Worm (Caenorhabditis elegans) whole organism, midembryonic: ENCODE data around the gene pgp-9.

Experiments
- T22C8.4 ChIP-seq: fragments of 200-800 bp; sonication (Bioruptor generic); IDR thresholded peaks from 2 replicates; pipeline ENCODE4 v1.3.6; 2022; ENCODE audit warnings: missing genetic modification characterization, missing compliant biosample characterization
- cog-1 ChIP-seq: sonication (generic microtip); optimal IDR thresholded peaks from 2 replicates; lab custom pipeline; 2016; ENCODE audit warnings: missing genetic modification characterization, missing compliant biosample characterization
- flt-1 ChIP-seq: fragments of 200-800 bp; sonication (Bioruptor generic); IDR thresholded peaks from 2 replicates; pipeline ENCODE4 v1.3.6; 2022; ENCODE audit warnings: missing genetic modification characterization, missing compliant biosample characterization
- klf-2 ChIP-seq: fragments of 200-800 bp; sonication (Bioruptor generic); conservative IDR thresholded peaks from 2 replicates; pipeline ENCODE4 v1.3.6; 2022; ENCODE audit warnings: missing genetic modification reagents, missing genetic modification characterization, missing compliant biosample characterization
- med-1 ChIP-seq: sonication (generic microtip); optimal IDR thresholded peaks from 2 replicates; lab custom pipeline; 2017; ENCODE audit warnings: missing genetic modification characterization, mild to moderate bottlenecking, missing compliant biosample characterization, antibody characterized with exemption, missing genetic modification reagents; ENCODE audit not compliant: insufficient read depth
- ref-1 ChIP-seq: fragments of 200-800 bp; sonication (Bioruptor generic); conservative IDR thresholded peaks from 2 replicates; pipeline ENCODE4 v1.3.6; 2022; ENCODE audit warnings: missing genetic modification reagents, missing genetic modification characterization, missing compliant biosample characterization
- tab-1 ChIP-seq: fragments of 200-800 bp; sonication (Bioruptor generic); IDR thresholded peaks from 2 replicates; pipeline ENCODE4 v1.3.6; 2022; ENCODE audit warnings: missing genetic modification characterization, missing compliant biosample characterization
- ztf-23 ChIP-seq: fragments of 200-800 bp; sonication (Bioruptor generic); IDR thresholded peaks from 2 replicates; pipeline ENCODE4 v1.3.6; 2022; ENCODE audit warnings: missing genetic modification reagents, missing genetic modification characterization, missing compliant biosample characterization
- ztf-29 ChIP-seq: fragments of 200-800 bp; sonication (Bioruptor generic); IDR thresholded peaks from 2 replicates; pipeline ENCODE4 v1.3.6; 2022; ENCODE audit warnings: missing genetic modification reagents, missing genetic modification characterization, missing compliant biosample characterization

The pgp-9 gene

ce11 chrV:17755592-17755991 is at the start of gene pgp-9:
Gene pgp-9 (plus strand): TSS chrV:17755892.
- no peak for TF ChIP-seq med-1 (GFP tag; lab: Kevin White, UChicago)
- TF ChIP-seq ztf-23 (GFP tag; lab: Robert Waterston, UW), result no peak
- no peak for TF ChIP-seq ref-1 (GFP tag; lab: Robert Waterston, UW)
- no peak for TF ChIP-seq klf-2 (GFP tag; lab: Robert Waterston, UW)
- no peak for TF ChIP-seq ztf-29 (GFP tag; lab: Robert Waterston, UW)

DNA sequence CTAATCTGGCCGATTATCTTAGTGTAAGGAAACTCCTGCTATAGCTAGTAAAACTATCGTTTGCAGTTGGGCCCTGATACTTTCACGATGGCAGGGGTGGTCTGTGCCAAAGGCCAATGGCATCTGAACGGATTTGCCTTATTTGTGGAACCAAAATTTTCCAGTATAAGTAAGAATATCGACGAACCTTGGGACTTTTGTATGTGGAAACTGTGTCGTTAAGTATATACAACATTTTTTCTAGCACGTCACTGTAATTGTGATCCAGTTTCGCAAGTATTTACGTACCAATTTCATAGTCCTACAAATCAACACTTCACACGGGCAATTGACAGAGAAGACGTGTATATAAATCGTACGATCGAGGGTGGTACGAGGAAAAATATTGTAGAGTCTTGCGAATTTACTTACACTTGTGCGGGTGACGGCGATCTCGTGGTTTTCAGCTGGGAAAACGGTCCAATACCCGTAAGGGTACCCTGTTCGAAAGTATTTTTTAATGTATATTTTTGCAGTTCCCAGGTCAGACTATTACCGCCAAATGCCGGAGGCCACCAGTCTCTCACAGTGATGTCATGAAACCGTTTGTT is 49.4 kb upstream of the pgp-9 start:
- no peak for TF ChIP-seq flt-1 (GFP tag; lab: Robert Waterston, UW)
- no peak for TF ChIP-seq klf-2 (GFP tag; lab: Robert Waterston, UW)
- TF ChIP-seq med-1 (GFP tag; lab: Kevin White, UChicago), result no peak
- no peak for TF ChIP-seq ref-1 (GFP tag; lab: Robert Waterston, UW)
- TF ChIP-seq T22C8.4 (GFP tag; lab: Robert Waterston, UW), result no peak
- TF ChIP-seq ztf-23 (GFP tag; lab: Robert Waterston, UW), result no peak
- TF ChIP-seq tab-1, result no peak
- TF ChIP-seq ztf-29 (GFP tag; lab: Robert Waterston, UW), result no peak
- TF ChIP-seq cog-1 (tag; lab: Kevin White, UChicago), result no peak

DNA sequence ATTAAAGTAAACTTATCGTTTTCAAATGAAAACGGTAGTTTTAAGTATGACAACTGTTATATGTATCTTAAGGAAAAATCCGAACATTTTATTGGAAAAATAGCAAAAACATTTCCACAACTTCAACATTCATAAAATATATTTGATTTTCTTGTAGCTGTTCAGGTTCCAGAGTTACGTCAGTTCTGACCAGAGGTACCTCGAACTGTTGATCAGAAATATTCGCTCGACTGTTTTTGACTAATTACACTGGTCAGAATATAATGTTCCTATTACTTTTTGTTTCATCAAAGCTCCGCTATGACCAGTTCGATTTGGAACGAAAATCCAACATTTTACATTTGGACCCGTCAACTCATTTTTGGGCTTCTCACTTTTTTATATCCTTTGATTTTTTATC is 48.7 kb upstream of the pgp-9 start, which contains the start of gene srh-31:
srh-31 (plus strand) TSS at position 301 of the 400 bp plus-strand sequence.
- TF ChIP-seq tab-1, result no peak
- no peak for TF ChIP-seq cog-1 (tag; lab: Kevin White, UChicago)
- TF ChIP-seq ref-1 (GFP tag; lab: Robert Waterston, UW), result no peak
- no peak for TF ChIP-seq T22C8.4 (GFP tag; lab: Robert Waterston, UW)
- no peak for TF ChIP-seq med-1 (GFP tag; lab: Kevin White, UChicago)
- TF ChIP-seq ztf-23 (GFP tag; lab: Robert Waterston, UW), result no peak
- TF ChIP-seq flt-1 (GFP tag; lab: Robert Waterston, UW), result no peak
- no peak for TF ChIP-seq ztf-29 (GFP tag; lab: Robert Waterston, UW)
- TF ChIP-seq klf-2 (GFP tag; lab: Robert Waterston, UW), result no peak

ce11 chrV:17712349-17712748 is 43.3 kb upstream of the pgp-9 start:
- TF ChIP-seq med-1 (GFP tag; lab: Kevin White, UChicago) (no peak), ztf-29 (GFP tag; lab: Robert Waterston, UW) (no peak), ref-1 (GFP tag; lab: Robert Waterston, UW) (no peak), T22C8.4 (GFP tag; lab: Robert Waterston, UW) (no peak), klf-2 (GFP tag; lab: Robert Waterston, UW) (no peak), ztf-23 (GFP tag; lab: Robert Waterston, UW) (no peak), flt-1 (GFP tag; lab: Robert Waterston, UW) (no peak)

DNA sequence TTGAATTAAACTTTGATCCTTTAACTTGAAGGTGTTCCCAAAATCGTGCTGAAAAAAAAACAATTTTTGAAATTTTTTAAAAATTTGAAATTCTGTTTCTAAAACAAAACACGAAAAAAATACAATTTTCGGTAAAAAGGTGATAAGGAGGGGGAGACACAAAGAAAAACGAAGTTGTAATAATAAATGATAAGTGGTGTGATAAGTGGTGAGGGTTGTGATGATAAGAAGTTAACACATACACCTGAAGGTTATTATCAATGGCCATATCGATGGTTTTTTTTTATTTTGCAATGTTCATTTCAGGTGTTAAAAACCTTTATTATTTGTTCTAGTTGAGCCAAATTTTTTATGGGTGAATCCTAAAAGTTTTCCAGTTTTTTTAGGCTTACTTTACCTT is 41.4 kb upstream of the pgp-9 start, which contains the start of gene twk-33:
twk-33 (minus strand) TSS at position 48 of the 400 bp plus-strand sequence.
- no peak for TF ChIP-seq cog-1 (tag; lab: Kevin White, UChicago)
- TF ChIP-seq med-1 (GFP tag; lab: Kevin White, UChicago), result no peak
- TF ChIP-seq ref-1 (GFP tag; lab: Robert Waterston, UW), result no peak
- no peak for TF ChIP-seq ztf-23 (GFP tag; lab: Robert Waterston, UW)
- no peak for TF ChIP-seq tab-1
- TF ChIP-seq klf-2 (GFP tag; lab: Robert Waterston, UW), result no peak
- no peak for TF ChIP-seq ztf-29 (GFP tag; lab: Robert Waterston, UW)
- TF ChIP-seq flt-1 (GFP tag; lab: Robert Waterston, UW), result no peak
- TF ChIP-seq T22C8.4 (GFP tag; lab: Robert Waterston, UW), result no peak

- no peak for TF ChIP-seq cog-1 (tag; lab: Kevin White, UChicago)
- no peak for TF ChIP-seq med-1 (GFP tag; lab: Kevin White, UChicago)
- TF ChIP-seq ref-1 (GFP tag; lab: Robert Waterston, UW), result no peak
- no peak for TF ChIP-seq ztf-29 (GFP tag; lab: Robert Waterston, UW)
- TF ChIP-seq flt-1 (GFP tag; lab: Robert Waterston, UW), result no peak
- TF ChIP-seq ztf-23 (GFP tag; lab: Robert Waterston, UW), result no peak
Measured at ce11 chrV:17718647-17719046, 37.0 kb upstream of the pgp-9 start, which contains the start of gene str-77. Gene str-77 (plus strand): TSS chrV:17718947.

ce11 chrV:17721709-17722108 is 34.0 kb upstream of the pgp-9 start:
- TF ChIP-seq tab-1 (no peak), klf-2 (GFP tag; lab: Robert Waterston, UW) (no peak), ref-1 (GFP tag; lab: Robert Waterston, UW) (no peak), ztf-23 (GFP tag; lab: Robert Waterston, UW) (no peak), ztf-29 (GFP tag; lab: Robert Waterston, UW) (no peak), med-1 (GFP tag; lab: Kevin White, UChicago) (no peak), T22C8.4 (GFP tag; lab: Robert Waterston, UW) (no peak), cog-1 (tag; lab: Kevin White, UChicago) (no peak), flt-1 (GFP tag; lab: Robert Waterston, UW) (no peak)

DNA sequence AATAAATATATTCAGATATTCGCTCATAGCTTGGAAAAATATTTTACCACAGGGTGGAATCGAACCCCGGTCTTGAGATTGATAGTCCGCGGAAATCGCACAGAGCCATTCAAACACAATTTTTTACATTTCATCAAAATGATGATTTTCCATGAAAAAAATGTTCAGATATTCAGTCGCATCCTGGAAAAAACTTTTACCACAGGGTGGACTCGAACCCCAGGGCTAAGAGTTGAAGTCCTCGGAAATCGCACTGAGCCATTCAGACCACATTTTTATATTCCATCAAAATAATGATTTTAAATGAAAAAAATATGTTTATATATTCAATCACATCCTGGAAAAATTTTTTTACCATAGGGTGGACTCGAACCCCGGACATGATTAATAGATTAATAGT is 33.1 kb upstream of the pgp-9 start:
- no peak for TF ChIP-seq cog-1 (tag; lab: Kevin White, UChicago)
- TF ChIP-seq flt-1 (GFP tag; lab: Robert Waterston, UW), result no peak
- no peak for TF ChIP-seq T22C8.4 (GFP tag; lab: Robert Waterston, UW)
- no peak for TF ChIP-seq ztf-23 (GFP tag; lab: Robert Waterston, UW)
- TF ChIP-seq med-1 (GFP tag; lab: Kevin White, UChicago), result no peak
- no peak for TF ChIP-seq tab-1
- no peak for TF ChIP-seq ztf-29 (GFP tag; lab: Robert Waterston, UW)
- no peak for TF ChIP-seq ref-1 (GFP tag; lab: Robert Waterston, UW)
- TF ChIP-seq klf-2 (GFP tag; lab: Robert Waterston, UW), result no peak
